Fruit fly (Drosophila melanogaster) whole organism, embryonic: ENCODE data around the gene cbt.
A peak's percentile ranks its signal among the peaks of the same experiment; 100 is the strongest.

Source experiments
- Adf1 ChIP-seq: fragments of 200-800 bp; sonication (Bioruptor generic); IDR thresholded peaks from 2 replicates; pipeline ENCODE4 v1.3.6; 2022; ENCODE audit warnings: missing biosample characterization, missing genetic modification characterization
- CG11398 ChIP-seq: fragments of 200-800 bp; sonication (Bioruptor generic); optimal IDR thresholded peaks from 2 replicates; lab custom pipeline; 2016; ENCODE audit warnings: missing biosample characterization, missing genetic modification characterization
- CG12659 ChIP-seq: fragments of 200-800 bp; sonication (Bioruptor generic); optimal IDR thresholded peaks from 3 replicates; lab custom pipeline; 2017; ENCODE audit warnings: mild to moderate bottlenecking, missing biosample characterization, missing genetic modification reagents, missing genetic modification characterization
- CG13894 ChIP-seq: fragments of 200-800 bp; sonication (Bioruptor generic); optimal IDR thresholded peaks from 3 replicates; lab custom pipeline; 2018; ENCODE audit warnings: missing biosample characterization, mild to moderate bottlenecking, missing genetic modification characterization, moderate library complexity
- CG16779 ChIP-seq: fragments of 200-800 bp; sonication (Bioruptor generic); IDR thresholded peaks from 2 replicates; pipeline ENCODE4 v1.3.6; 2022; ENCODE audit warnings: missing biosample characterization, missing genetic modification characterization
- CG18764 ChIP-seq: fragments of 200-800 bp; sonication (Bioruptor generic); optimal IDR thresholded peaks from 3 replicates; lab custom pipeline; 2016; ENCODE audit warnings: missing biosample characterization, missing genetic modification characterization
- CG4328 ChIP-seq: fragments of 200-800 bp; sonication (Bioruptor generic); optimal IDR thresholded peaks from 3 replicates; lab custom pipeline; 2017; ENCODE audit warnings: missing biosample characterization, missing genetic modification reagents, missing genetic modification characterization
- CG4360 ChIP-seq: fragments of 200-800 bp; sonication (Bioruptor generic); IDR thresholded peaks from 2 replicates; pipeline ENCODE4 v1.3.6; 2022; ENCODE audit warnings: missing biosample characterization, missing genetic modification characterization
- CG5953 ChIP-seq: fragments of 200-800 bp; sonication (Bioruptor generic); IDR thresholded peaks from 2 replicates; pipeline ENCODE4 v1.3.6; 2022; ENCODE audit warnings: missing biosample characterization, missing genetic modification characterization
- CG6689 ChIP-seq: fragments of 200-800 bp; sonication (Bioruptor generic); IDR thresholded peaks from 2 replicates; pipeline ENCODE4 v1.3.6; 2022; ENCODE audit warnings: missing biosample characterization, missing genetic modification characterization
- CG7372 ChIP-seq: fragments of 200-800 bp; sonication (Bioruptor generic); IDR thresholded peaks from 2 replicates; pipeline ENCODE4 v1.3.6; 2022; ENCODE audit warnings: missing biosample characterization, missing genetic modification characterization
- CG8944 ChIP-seq: fragments of 200-800 bp; sonication (Bioruptor generic); optimal IDR thresholded peaks from 3 replicates; lab custom pipeline; 2016; ENCODE audit warnings: missing biosample characterization, missing genetic modification characterization
- CG9797 ChIP-seq: fragments of 200-800 bp; sonication (Bioruptor generic); optimal IDR thresholded peaks from 3 replicates; lab custom pipeline; 2018; ENCODE audit warnings: missing biosample characterization, mild to moderate bottlenecking, missing genetic modification characterization
- Dfd ChIP-seq, 2 experiments: fragments of >200 bp; optimal IDR thresholded peaks; 2 replicates each; lab custom pipeline; 2017; ENCODE audit warnings: missing biosample characterization in 2 of 2, missing genetic modification characterization in 2 of 2
- Doc2 ChIP-seq: fragments of 200-800 bp; sonication (Bioruptor generic); IDR thresholded peaks from 2 replicates; pipeline ENCODE4 v1.3.6; 2022; ENCODE audit warnings: missing biosample characterization, missing genetic modification characterization
- Ets97D ChIP-seq: fragments of 200-800 bp; sonication (Bioruptor generic); optimal IDR thresholded peaks from 3 replicates; lab custom pipeline; 2016; ENCODE audit warnings: missing biosample characterization, missing genetic modification characterization
- Med ChIP-seq: fragments of 200-800 bp; sonication (Bioruptor generic); peaks from one replicate; lab custom pipeline; 2016; ENCODE audit warnings: missing biosample characterization, missing genetic modification characterization, mild to moderate bottlenecking, inconsistent platforms, moderate library complexity
- Optix ChIP-seq: fragments of 200-800 bp; sonication (Bioruptor generic); IDR thresholded peaks from 3 replicates; pipeline ENCODE4 v1.3.6; 2022; ENCODE audit warnings: missing biosample characterization, missing genetic modification characterization
- Sin3A ChIP-seq: fragments of >200 bp; optimal IDR thresholded peaks from 2 replicates; lab custom pipeline; 2018
- Xbp1 ChIP-seq: fragments of 200-800 bp; sonication (Bioruptor generic); optimal IDR thresholded peaks from 3 replicates; lab custom pipeline; 2016; ENCODE audit warnings: missing biosample characterization, mild to moderate bottlenecking, missing genetic modification characterization
- Xrp1 ChIP-seq: fragments of 200-800 bp; sonication (Bioruptor generic); IDR thresholded peaks from 2 replicates; pipeline ENCODE4 v1.3.6; 2022; ENCODE audit warnings: missing biosample characterization, missing genetic modification characterization
- disco-r ChIP-seq: fragments of 200-800 bp; sonication (Bioruptor generic); optimal IDR thresholded peaks from 2 replicates; lab custom pipeline; 2016; ENCODE audit warnings: missing biosample characterization, missing genetic modification characterization
- ewg ChIP-seq: fragments of 200-800 bp; sonication (Bioruptor generic); optimal IDR thresholded peaks from 3 replicates; lab custom pipeline; 2017; ENCODE audit warnings: mild to moderate bottlenecking, missing biosample characterization, missing genetic modification reagents, missing genetic modification characterization
- ftz-f1 ChIP-seq: fragments of 200-800 bp; sonication (Bioruptor generic); optimal IDR thresholded peaks from 2 replicates; lab custom pipeline; 2016; ENCODE audit warnings: missing biosample characterization, missing genetic modification characterization
- jing ChIP-seq: fragments of 200-800 bp; sonication (Bioruptor generic); optimal IDR thresholded peaks from 2 replicates; lab custom pipeline; 2018; ENCODE audit warnings: missing biosample characterization, mild to moderate bottlenecking, missing genetic modification characterization
- kah ChIP-seq: fragments of 200-800 bp; sonication (Bioruptor generic); optimal IDR thresholded peaks from 2 replicates; lab custom pipeline; 2018; ENCODE audit warnings: missing biosample characterization, mild to moderate bottlenecking, missing genetic modification characterization
- knrl ChIP-seq: fragments of 200-800 bp; sonication (Bioruptor generic); IDR thresholded peaks from 3 replicates; pipeline ENCODE4 v1.3.6; 2022; ENCODE audit warnings: missing biosample characterization, missing genetic modification characterization; ENCODE audit not compliant: partially characterized antibody
- lilli ChIP-seq: fragments of 200-800 bp; sonication (Bioruptor generic); optimal IDR thresholded peaks from 3 replicates; lab custom pipeline; 2016; ENCODE audit warnings: missing biosample characterization, missing genetic modification characterization
- maf-S ChIP-seq: fragments of 200-800 bp; sonication (Bioruptor generic); optimal IDR thresholded peaks from 2 replicates; lab custom pipeline; 2016; ENCODE audit warnings: missing biosample characterization, missing genetic modification characterization
- mirr ChIP-seq: fragments of 200-800 bp; sonication (Bioruptor generic); optimal IDR thresholded peaks from 3 replicates; lab custom pipeline; 2018; ENCODE audit warnings: missing biosample characterization, mild to moderate bottlenecking, missing genetic modification characterization
- nerfin-1 ChIP-seq: fragments of 200-800 bp; sonication (Bioruptor generic); optimal IDR thresholded peaks from 3 replicates; lab custom pipeline; 2019; ENCODE audit warnings: missing biosample characterization, mild to moderate bottlenecking, missing genetic modification characterization, moderate library complexity
- onecut ChIP-seq: fragments of 200-800 bp; sonication (Bioruptor generic); IDR thresholded peaks from 2 replicates; pipeline ENCODE4 v1.3.6; 2022; ENCODE audit warnings: missing biosample characterization, missing genetic modification characterization
- pros ChIP-seq: fragments of 200-800 bp; sonication (Bioruptor generic); optimal IDR thresholded peaks from 3 replicates; lab custom pipeline; 2019; ENCODE audit warnings: missing biosample characterization, mild to moderate bottlenecking, missing genetic modification characterization, moderate library complexity
- scrt ChIP-seq: fragments of 200-800 bp; sonication (Bioruptor generic); optimal IDR thresholded peaks from 2 replicates; lab custom pipeline; 2018; ENCODE audit warnings: missing biosample characterization, mild to moderate bottlenecking, missing genetic modification characterization, moderate library complexity
- sd ChIP-seq: fragments of 200-800 bp; sonication (Bioruptor generic); optimal IDR thresholded peaks from 3 replicates; lab custom pipeline; 2018; ENCODE audit warnings: missing biosample characterization, mild to moderate bottlenecking, missing genetic modification characterization, moderate library complexity
- sens ChIP-seq: fragments of 200-800 bp; sonication (Bioruptor generic); peaks from one replicate; lab custom pipeline; 2016; ENCODE audit warnings: missing biosample characterization, missing genetic modification characterization
- sqz ChIP-seq: fragments of 200-800 bp; sonication (Bioruptor generic); optimal IDR thresholded peaks from 3 replicates; lab custom pipeline; 2018; ENCODE audit warnings: missing biosample characterization, mild to moderate bottlenecking, missing genetic modification characterization
- tap ChIP-seq: fragments of 200-800 bp; optimal IDR thresholded peaks from 3 replicates; lab custom pipeline; 2019; ENCODE audit warnings: missing biosample characterization, mild to moderate bottlenecking, missing genetic modification characterization, moderate library complexity
- tgo ChIP-seq: fragments of 200-800 bp; sonication (Bioruptor generic); IDR thresholded peaks from 3 replicates; pipeline ENCODE4 v1.3.6; 2022; ENCODE audit warnings: missing biosample characterization, missing genetic modification characterization
- zen2 ChIP-seq: fragments of 200-800 bp; sonication (Bioruptor generic); IDR thresholded peaks from 3 replicates; pipeline ENCODE4 v1.3.6; 2022; ENCODE audit warnings: missing biosample characterization, missing genetic modification characterization; ENCODE audit not compliant: partially characterized antibody

cbt gene

DNA sequence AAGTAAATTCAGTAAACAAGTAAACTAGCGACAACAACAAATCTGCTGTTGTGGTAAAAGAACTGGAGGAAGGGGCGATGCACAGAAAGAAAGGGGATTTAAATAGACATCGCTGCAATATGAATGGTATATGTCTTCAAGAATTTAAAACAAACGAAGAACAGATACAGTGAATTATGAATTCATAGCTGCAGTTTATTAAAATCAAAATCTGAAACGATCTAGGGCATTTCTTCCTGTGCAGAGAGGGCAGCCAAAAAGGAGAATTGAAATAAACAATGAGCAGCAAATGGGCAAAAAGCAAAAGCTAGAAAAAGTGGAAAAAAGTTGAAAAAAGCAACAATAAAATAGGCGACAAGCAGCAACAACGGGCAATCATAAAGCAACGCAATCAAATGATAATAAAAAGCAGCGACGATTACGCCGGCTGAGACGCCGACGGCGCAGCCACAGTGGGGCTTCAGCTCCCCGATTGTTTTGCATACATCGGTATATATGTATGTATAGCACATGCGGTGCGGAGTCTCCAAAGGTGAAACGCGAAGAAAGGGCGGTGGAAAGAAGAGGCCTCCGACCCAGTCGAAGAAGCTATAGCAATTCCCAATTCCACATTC is 10.6 kb downstream of the cbt start (continued):
- TF ChIP-seq Sin3A (lab: Kevin White, UChicago) (no peak), tap (tag; lab: Kevin White, UChicago) (peak; percentile 56), CG12659 (GFP tag; lab: Kevin White, UChicago) (peak; percentile 75), mirr (GFP tag; lab: Kevin White, UChicago) (peak; percentile 41), CG6689 (GFP tag; lab: Robert Waterston, UW) (peak; percentile 72), ftz-f1 (no peak), CG9797 (no peak), lilli (GFP tag; lab: Kevin White, UChicago) (peak; percentile 82), sqz (GFP tag; lab: Kevin White, UChicago) (peak; percentile 45), Adf1 (GFP tag; lab: Robert Waterston, UW) (peak; percentile 97), disco-r (GFP tag; lab: Kevin White, UChicago) (no peak), Dfd (GFP tag; optimal IDR thresholded peaks at IDR 0.05; lab: Kevin White, UChicago) (no peak), CG8944 (GFP tag; lab: Kevin White, UChicago) (peak; percentile 58), CG7372 (peak; percentile 44; the same call in 1 of the 2 replicates), Xrp1 (GFP tag; lab: Robert Waterston, UW) (peak; percentile 82), Med (GFP tag; lab: Kevin White, UChicago) (peak; percentile 94)

DNA sequence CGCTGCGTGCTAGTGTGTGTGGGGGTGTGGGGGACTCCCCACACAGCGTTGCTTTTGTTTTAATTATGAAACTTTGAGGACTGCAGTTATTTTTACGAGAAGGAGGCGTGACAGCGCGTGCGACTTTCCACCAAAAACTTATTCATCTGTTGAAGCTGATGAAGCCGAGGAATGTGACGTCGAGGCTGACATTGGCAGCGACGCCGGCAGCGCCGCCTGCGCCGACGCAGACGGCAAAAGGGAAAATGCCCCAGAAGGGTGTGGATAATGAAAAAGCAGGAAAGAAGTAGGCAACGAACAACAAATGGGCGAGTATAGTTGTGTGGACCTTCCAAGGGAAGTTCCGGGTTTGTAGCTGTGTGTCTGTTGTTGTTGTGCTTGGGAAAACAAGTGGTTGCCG is 11.8 kb downstream of the cbt start:
- TF ChIP-seq scrt (GFP tag; lab: Kevin White, UChicago) (peak; percentile 79), kah (GFP tag; lab: Kevin White, UChicago) (peak; percentile 23), CG18764 (no peak), sd (tag; lab: Kevin White, UChicago) (peak; percentile 65), CG13894 (tag; lab: Kevin White, UChicago) (peak; percentile 3), Optix (GFP tag; lab: Robert Waterston, UW) (0 out of 3 replicates have a peak, but pooled peaks have one; percentile 16), CG16779 (0 out of 2 replicates have a peak, but pooled peaks have one; percentile 40), sens (GFP tag; lab: Kevin White, UChicago) (peak; percentile 13), ewg (peak; percentile 58), CG4360 (GFP tag; lab: Robert Waterston, UW) (peak; percentile 41; the same call in 1 of the 2 replicates), tgo (GFP tag; lab: Robert Waterston, UW) (no peak), Doc2 (no peak), jing (GFP tag; lab: Kevin White, UChicago) (no peak), zen2 (GFP tag; lab: Robert Waterston, UW) (no peak), nerfin-1 (tag; lab: Kevin White, UChicago) (peak; percentile 32), Adf1 (GFP tag; lab: Robert Waterston, UW) (peak; percentile 90)

DNA sequence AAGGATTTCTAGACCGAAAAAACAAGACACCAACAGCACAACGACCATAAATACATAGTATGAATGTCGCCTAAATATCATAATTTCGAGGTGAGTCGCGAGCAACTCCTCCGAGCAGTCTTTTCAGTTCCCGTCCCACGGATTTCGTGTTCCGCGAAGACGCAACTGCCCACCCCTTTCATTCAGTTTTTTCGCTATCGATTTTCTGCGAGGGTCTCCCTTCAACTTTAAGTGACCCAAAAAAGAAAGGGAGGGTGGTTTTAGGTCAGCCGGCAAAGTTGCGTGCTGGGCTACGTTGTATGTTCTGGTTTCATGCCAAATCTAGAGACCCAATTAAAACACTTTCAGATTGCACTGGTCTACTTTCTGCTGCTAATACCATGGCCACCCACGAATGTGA is 23.8 kb downstream of the cbt start:
- no peak for TF ChIP-seq CG4328
- TF ChIP-seq onecut (GFP tag; lab: Robert Waterston, UW), result peak; percentile 97
- TF ChIP-seq Ets97D (GFP tag; lab: Kevin White, UChicago), result no peak
- TF ChIP-seq CG11398 (GFP tag; lab: Kevin White, UChicago), result no peak
- TF ChIP-seq pros, result peak; percentile 38
- TF ChIP-seq maf-S (GFP tag; lab: Kevin White, UChicago), result no peak
- no peak for TF ChIP-seq knrl
- no peak for TF ChIP-seq Xbp1 (GFP tag; lab: Kevin White, UChicago)
- no peak for TF ChIP-seq CG5953 (GFP tag; lab: Robert Waterston, UW)
